Fruit fly (Drosophila melanogaster) whole organism, embryonic: ENCODE data around the gene dre4.

Experiments used
- Ada2b ChIP-seq: fragments of 200-800 bp; sonication (Bioruptor generic); IDR thresholded peaks from 2 replicates; pipeline ENCODE4 v1.3.6; 2022; ENCODE audit warnings: missing biosample characterization, missing genetic modification characterization
- CG10147 ChIP-seq: fragments of 200-800 bp; sonication (Bioruptor generic); optimal IDR thresholded peaks from 2 replicates; lab custom pipeline; 2019; ENCODE audit warnings: missing biosample characterization, mild to moderate bottlenecking, missing genetic modification characterization, moderate library complexity
- CG12659 ChIP-seq: fragments of 200-800 bp; sonication (Bioruptor generic); optimal IDR thresholded peaks from 3 replicates; lab custom pipeline; 2017; ENCODE audit warnings: mild to moderate bottlenecking, missing biosample characterization, missing genetic modification reagents, missing genetic modification characterization
- CG13775 ChIP-seq: fragments of 200-800 bp; sonication (Bioruptor generic); optimal IDR thresholded peaks from 3 replicates; lab custom pipeline; 2017; ENCODE audit warnings: missing biosample characterization, mild to moderate bottlenecking, missing genetic modification characterization
- CG14050 ChIP-seq: fragments of 200-800 bp; sonication (Bioruptor generic); IDR thresholded peaks from 3 replicates; pipeline ENCODE4 v1.3.6; 2022; ENCODE audit warnings: missing biosample characterization, missing genetic modification characterization
- CG15479 ChIP-seq: fragments of 200-800 bp; sonication (Bioruptor generic); optimal IDR thresholded peaks from 3 replicates; lab custom pipeline; 2019; ENCODE audit warnings: missing biosample characterization, mild to moderate bottlenecking, missing genetic modification characterization, moderate library complexity
- CG1647 ChIP-seq: fragments of 200-800 bp; sonication (Bioruptor generic); optimal IDR thresholded peaks from 3 replicates; lab custom pipeline; 2016; ENCODE audit warnings: missing biosample characterization, missing genetic modification characterization
- CG1832 ChIP-seq: fragments of 200-800 bp; sonication (Bioruptor generic); optimal IDR thresholded peaks from 2 replicates; lab custom pipeline; 2017; ENCODE audit warnings: missing biosample characterization, mild to moderate bottlenecking, missing genetic modification characterization, inconsistent platforms
- CG18764 ChIP-seq: fragments of 200-800 bp; sonication (Bioruptor generic); optimal IDR thresholded peaks from 3 replicates; lab custom pipeline; 2016; ENCODE audit warnings: missing biosample characterization, missing genetic modification characterization
- CG2875 ChIP-seq: fragments of 200-800 bp; sonication (Bioruptor generic); optimal IDR thresholded peaks from 2 replicates; lab custom pipeline; 2017; ENCODE audit warnings: missing biosample characterization, mild to moderate bottlenecking, missing genetic modification characterization, missing genetic modification reagents
- CG30020 ChIP-seq: fragments of 200-800 bp; optimal IDR thresholded peaks from 2 replicates; lab custom pipeline; 2019; ENCODE audit warnings: missing biosample characterization, mild to moderate bottlenecking, missing genetic modification characterization, moderate library complexity
- CG3281 ChIP-seq: fragments of 200-800 bp; sonication (Bioruptor generic); optimal IDR thresholded peaks from 3 replicates; lab custom pipeline; 2017; ENCODE audit warnings: missing biosample characterization, mild to moderate bottlenecking, missing genetic modification characterization
- CG33557 ChIP-seq: fragments of 200-800 bp; sonication (Bioruptor generic); optimal IDR thresholded peaks from 2 replicates; lab custom pipeline; 2019; ENCODE audit warnings: missing biosample characterization, mild to moderate bottlenecking, missing genetic modification characterization, moderate library complexity
- CG6175 ChIP-seq: fragments of 200-800 bp; sonication (Bioruptor generic); IDR thresholded peaks from 3 replicates; pipeline ENCODE4 v1.3.6; 2022; ENCODE audit warnings: missing biosample characterization, missing genetic modification characterization
- CG8281 ChIP-seq: fragments of 200-800 bp; sonication (Bioruptor generic); optimal IDR thresholded peaks from 2 replicates; lab custom pipeline; 2018; ENCODE audit warnings: missing biosample characterization, mild to moderate bottlenecking, missing genetic modification characterization, moderate library complexity
- CG9876 ChIP-seq: fragments of 200-800 bp; sonication (Bioruptor generic); optimal IDR thresholded peaks from 2 replicates; lab custom pipeline; 2016; ENCODE audit warnings: missing biosample characterization, missing genetic modification characterization
- CkIIα-i1 ChIP-seq: fragments of 200-800 bp; sonication (Bioruptor generic); IDR thresholded peaks from 2 replicates; pipeline ENCODE4 v1.3.6; 2022; ENCODE audit warnings: missing biosample characterization, missing genetic modification characterization
- HHEX ChIP-seq: fragments of 200-800 bp; sonication (Bioruptor generic); optimal IDR thresholded peaks from 3 replicates; lab custom pipeline; 2017; ENCODE audit warnings: missing biosample characterization, mild to moderate bottlenecking, missing genetic modification characterization, missing genetic modification reagents
- HLH3B ChIP-seq: fragments of 200-800 bp; sonication (Bioruptor generic); IDR thresholded peaks from 2 replicates; pipeline ENCODE4 v1.3.6; 2022; ENCODE audit warnings: missing biosample characterization, missing genetic modification characterization
- Hmx ChIP-seq: fragments of 200-800 bp; sonication (Bioruptor generic); optimal IDR thresholded peaks from 2 replicates; lab custom pipeline; 2016; ENCODE audit warnings: missing biosample characterization, missing genetic modification characterization
- Hr3 ChIP-seq: fragments of 200-800 bp; sonication (Bioruptor generic); optimal IDR thresholded peaks from 3 replicates; lab custom pipeline; 2016; ENCODE audit warnings: missing biosample characterization, missing genetic modification characterization
- Med ChIP-seq: fragments of 200-800 bp; sonication (Bioruptor generic); peaks from one replicate; lab custom pipeline; 2016; ENCODE audit warnings: missing biosample characterization, missing genetic modification characterization, mild to moderate bottlenecking, inconsistent platforms, moderate library complexity
- Mes4 ChIP-seq: fragments of 200-800 bp; sonication (Bioruptor generic); optimal IDR thresholded peaks from 2 replicates; lab custom pipeline; 2016; ENCODE audit warnings: missing biosample characterization, missing genetic modification characterization
- Neu2 ChIP-seq: fragments of 200-800 bp; sonication (Bioruptor generic); optimal IDR thresholded peaks from 3 replicates; lab custom pipeline; 2016; ENCODE audit warnings: missing biosample characterization, missing genetic modification characterization, borderline replicate concordance
- Oli ChIP-seq: fragments of 200-800 bp; sonication (Bioruptor generic); optimal IDR thresholded peaks from 2 replicates; lab custom pipeline; 2018; ENCODE audit warnings: missing biosample characterization, mild to moderate bottlenecking, missing genetic modification characterization, moderate library complexity
- Ssrp ChIP-seq: fragments of 200-800 bp; sonication (Bioruptor generic); optimal IDR thresholded peaks from 2 replicates; lab custom pipeline; 2018; ENCODE audit warnings: missing biosample characterization, mild to moderate bottlenecking, missing genetic modification characterization, moderate library complexity
- Vsx1 ChIP-seq: fragments of 200-800 bp; sonication (Bioruptor generic); optimal IDR thresholded peaks from 2 replicates; lab custom pipeline; 2017; ENCODE audit warnings: missing biosample characterization, mild to moderate bottlenecking, missing genetic modification characterization, missing genetic modification reagents
- aop ChIP-seq: fragments of 200-800 bp; sonication (Bioruptor generic); IDR thresholded peaks from 2 replicates; pipeline ENCODE4 v1.3.6; 2022; ENCODE audit warnings: missing biosample characterization, missing genetic modification characterization
- ap ChIP-seq: fragments of 200-800 bp; sonication (Bioruptor generic); IDR thresholded peaks from 2 replicates; pipeline ENCODE4 v1.3.6; 2022; ENCODE audit warnings: missing biosample characterization, missing genetic modification characterization
- cad ChIP-seq: fragments of >200 bp; optimal IDR thresholded peaks from 2 replicates; lab custom pipeline; 2017; ENCODE audit warnings: missing biosample characterization, missing genetic modification characterization
- chn ChIP-seq: fragments of 200-800 bp; sonication (Bioruptor generic); optimal IDR thresholded peaks from 2 replicates; lab custom pipeline; 2016; ENCODE audit warnings: missing biosample characterization, missing genetic modification characterization
- crp ChIP-seq, 2 experiments: fragments of 200-800 bp; sonication (Bioruptor generic); optimal IDR thresholded peaks; 2 replicates in 1 of 2; 3 replicates in 1 of 2; lab custom pipeline; 2017; ENCODE audit warnings: missing biosample characterization in 2 of 2, missing genetic modification characterization in 2 of 2, mild to moderate bottlenecking in 1 of 2, moderate library complexity in 1 of 2
- dati ChIP-seq: fragments of 200-800 bp; sonication (Bioruptor generic); IDR thresholded peaks from 2 replicates; pipeline ENCODE4 v1.3.6; 2022; ENCODE audit warnings: missing biosample characterization, missing genetic modification characterization
- eyg ChIP-seq: fragments of 200-800 bp; sonication (Bioruptor generic); optimal IDR thresholded peaks from 3 replicates; lab custom pipeline; 2016; ENCODE audit warnings: missing biosample characterization, missing genetic modification characterization
- fd102C ChIP-seq: fragments of 200-800 bp; sonication (Bioruptor generic); optimal IDR thresholded peaks from 2 replicates; lab custom pipeline; 2018; ENCODE audit warnings: missing biosample characterization, mild to moderate bottlenecking, missing genetic modification characterization, moderate library complexity
- grau ChIP-seq: fragments of 200-800 bp; optimal IDR thresholded peaks from 3 replicates; lab custom pipeline; 2019; ENCODE audit warnings: missing biosample characterization, mild to moderate bottlenecking, missing genetic modification characterization, moderate library complexity
- gsb ChIP-seq: fragments of 200-800 bp; sonication (Bioruptor generic); IDR thresholded peaks from 2 replicates; pipeline ENCODE4 v1.3.6; 2022; ENCODE audit warnings: missing biosample characterization, missing genetic modification characterization
- klu ChIP-seq: fragments of 200-800 bp; sonication (Bioruptor generic); IDR thresholded peaks from 2 replicates; pipeline ENCODE4 v1.3.6; 2022; ENCODE audit warnings: missing biosample characterization, missing genetic modification characterization
- lola ChIP-seq, 3 experiments: fragments of >200 bp in 2 of 3; fragments of 200-800 bp in 1 of 3; sonication (Bioruptor generic) in 1 of 3; optimal IDR thresholded peaks; 2 replicates each; lab custom pipeline; 2017 to 2019; ENCODE audit warnings: missing biosample characterization in 3 of 3, missing genetic modification characterization in 3 of 3, mild to moderate bottlenecking in 1 of 3, moderate library complexity in 1 of 3
- maf-S ChIP-seq: fragments of 200-800 bp; sonication (Bioruptor generic); optimal IDR thresholded peaks from 2 replicates; lab custom pipeline; 2016; ENCODE audit warnings: missing biosample characterization, missing genetic modification characterization
- phol ChIP-seq: fragments of 200-800 bp; sonication (Bioruptor generic); optimal IDR thresholded peaks from 3 replicates; lab custom pipeline; 2018; ENCODE audit warnings: missing biosample characterization, mild to moderate bottlenecking, missing genetic modification characterization, moderate library complexity
- pros ChIP-seq: fragments of 200-800 bp; sonication (Bioruptor generic); optimal IDR thresholded peaks from 3 replicates; lab custom pipeline; 2019; ENCODE audit warnings: missing biosample characterization, mild to moderate bottlenecking, missing genetic modification characterization, moderate library complexity
- schlank ChIP-seq: fragments of 200-800 bp; sonication (Bioruptor generic); optimal IDR thresholded peaks from 2 replicates; lab custom pipeline; 2018; ENCODE audit warnings: missing biosample characterization, mild to moderate bottlenecking, missing genetic modification characterization
- sug ChIP-seq: fragments of 200-800 bp; optimal IDR thresholded peaks from 2 replicates; lab custom pipeline; 2019; ENCODE audit warnings: missing biosample characterization, mild to moderate bottlenecking, missing genetic modification characterization, moderate library complexity
- tap ChIP-seq: fragments of 200-800 bp; optimal IDR thresholded peaks from 3 replicates; lab custom pipeline; 2019; ENCODE audit warnings: missing biosample characterization, mild to moderate bottlenecking, missing genetic modification characterization, moderate library complexity
- tgo ChIP-seq: fragments of 200-800 bp; sonication (Bioruptor generic); IDR thresholded peaks from 3 replicates; pipeline ENCODE4 v1.3.6; 2022; ENCODE audit warnings: missing biosample characterization, missing genetic modification characterization
- twi ChIP-seq: fragments of 200-800 bp; optimal IDR thresholded peaks from 2 replicates; lab custom pipeline; 2019; ENCODE audit warnings: missing biosample characterization, mild to moderate bottlenecking, missing genetic modification characterization, moderate library complexity
- vnd ChIP-seq: fragments of 200-800 bp; sonication (Bioruptor generic); IDR thresholded peaks from 3 replicates; pipeline ENCODE4 v1.3.6; 2022; ENCODE audit warnings: missing biosample characterization, missing genetic modification characterization; ENCODE audit not compliant: partially characterized antibody
- wek ChIP-seq: fragments of 200-800 bp; sonication (Bioruptor generic); optimal IDR thresholded peaks from 3 replicates; lab custom pipeline; 2018; ENCODE audit warnings: missing biosample characterization, mild to moderate bottlenecking, missing genetic modification characterization, moderate library complexity

The dre4 gene

dm6 chr3L:1861794-1862447 lies 14.2 kb downstream of the dre4 start, which contains the start of gene Rap1 (continued):
- TF ChIP-seq schlank (tag; lab: Kevin White, UChicago) = no peak
- peak; percentile 9; the same call in 1 of the 2 replicates for TF ChIP-seq aop (GFP tag; lab: Robert Waterston, UW)
- peak; percentile 21 for TF ChIP-seq CG18764
- peak; percentile 42 for TF ChIP-seq CG9876
- TF ChIP-seq Med (GFP tag; lab: Kevin White, UChicago) = peak; percentile 90
- TF ChIP-seq Mes4 (GFP tag; lab: Kevin White, UChicago) = peak; percentile 0
- TF ChIP-seq Hmx (GFP tag; lab: Kevin White, UChicago) = no peak
- TF ChIP-seq tgo (GFP tag; lab: Robert Waterston, UW) = peak; percentile 76
- peak; percentile 34 for TF ChIP-seq eyg (GFP tag; lab: Kevin White, UChicago)
- peak; percentile 42; the same call in 1 of the 3 replicates for TF ChIP-seq CG6175 (GFP tag; lab: Robert Waterston, UW)
- peak; percentile 69 for TF ChIP-seq CG3281 (GFP tag; lab: Kevin White, UChicago)
- peak; percentile 79 for TF ChIP-seq Ada2b (GFP tag; lab: Robert Waterston, UW)
- no peak for TF ChIP-seq twi (tag; lab: Kevin White, UChicago)
- TF ChIP-seq chn (GFP tag; lab: Kevin White, UChicago) = peak; percentile 45
- peak; percentile 60 for TF ChIP-seq CG10147 (GFP tag; lab: Kevin White, UChicago)
- peak; percentile 71 for TF ChIP-seq CG1832
- TF ChIP-seq CG13775 = peak; percentile 63
- no peak for TF ChIP-seq CG8281 (tag; lab: Kevin White, UChicago)
- peak; percentile 60 for TF ChIP-seq HHEX
- TF ChIP-seq Neu2 (GFP tag; lab: Kevin White, UChicago) = peak; percentile 20
- TF ChIP-seq CG2875 (GFP tag; lab: Kevin White, UChicago) = peak; percentile 21
- TF ChIP-seq CG12659 (GFP tag; lab: Kevin White, UChicago) = peak; percentile 64
- TF ChIP-seq pros (GFP tag; lab: Kevin White, UChicago) = peak; percentile 50
- TF ChIP-seq Ssrp (tag; lab: Kevin White, UChicago) = no peak
- TF ChIP-seq Vsx1 = no peak
- TF ChIP-seq wek = no peak
- peak; percentile 22; the same call in 1 of the 2 replicates for TF ChIP-seq ap (GFP tag; lab: Robert Waterston, UW)
- peak; percentile 37 for TF ChIP-seq grau (tag; lab: Kevin White, UChicago)
- no peak for TF ChIP-seq tap (tag; lab: Kevin White, UChicago)
- TF ChIP-seq dati (GFP tag; lab: Robert Waterston, UW) = 0 out of 2 replicates have a peak, but pooled peaks have one; percentile 2
- TF ChIP-seq Oli (tag; lab: Kevin White, UChicago) = peak; percentile 7
- no peak for TF ChIP-seq CG15479 (GFP tag; lab: Kevin White, UChicago)
- peak; percentile 80 for TF ChIP-seq HLH3B (GFP tag; lab: Robert Waterston, UW)
- no peak for TF ChIP-seq maf-S
- TF ChIP-seq Hr3 = peak; percentile 54
- no peak for TF ChIP-seq crp (GFP tag; optimal IDR thresholded peaks at IDR 0.05; lab: Kevin White, UChicago)
- peak; percentile 34 for TF ChIP-seq CG30020 (tag; lab: Kevin White, UChicago)
- TF ChIP-seq vnd (GFP tag; lab: Robert Waterston, UW) = peak; percentile 92
- TF ChIP-seq phol (tag; lab: Kevin White, UChicago) = peak; percentile 68
- TF ChIP-seq lola (GFP tag; optimal IDR thresholded peaks at IDR 0.05; lab: Kevin White, UChicago) = peak in 1 of 3 experiments; percentile 43
- peak; percentile 63 for TF ChIP-seq CG1647 (GFP tag; lab: Kevin White, UChicago)
- TF ChIP-seq CkIIα-i1 (GFP tag; lab: Robert Waterston, UW) = no peak
- peak; percentile 80 for TF ChIP-seq klu (GFP tag; lab: Robert Waterston, UW)
- TF ChIP-seq CG14050 = peak; percentile 28; the same call in 2 of the 3 replicates
- TF ChIP-seq sug = peak; percentile 48
- no peak for TF ChIP-seq CG33557 (GFP tag; lab: Kevin White, UChicago)
- no peak for TF ChIP-seq cad (GFP tag; lab: Kevin White, UChicago)
- peak; percentile 53; the same call in 1 of the 2 replicates for TF ChIP-seq gsb (GFP tag; lab: Robert Waterston, UW)
- no peak for TF ChIP-seq fd102C (GFP tag; lab: Kevin White, UChicago)
